Worm (Caenorhabditis elegans): ENCODE measurements around the gene F22B7.3.

- TF ChIP-seq C06A6.2 (GFP tag; conservative IDR thresholded peaks at IDR 0.05) (no peak), hsf-1 (GFP tag; IDR thresholded peaks at IDR 0.05) (no peak), F10E7.11 (tag; optimal IDR thresholded peaks at IDR 0.05) (no peak), F55B11.4 (tag; optimal IDR thresholded peaks at IDR 0.05; ENCODE audit: borderline replicate concordance, insufficient read depth) (no peak), ceh-79 (tag; optimal IDR thresholded peaks at IDR 0.05) (no peak), ceh-58 (GFP tag; IDR thresholded peaks at IDR 0.05) (no peak), egl-44 (GFP tag; IDR thresholded peaks at IDR 0.05) (no peak), C17E4.6 (GFP tag; IDR thresholded peaks at IDR 0.05) (no peak), lsl-1 (GFP tag; optimal IDR thresholded peaks at IDR 0.05) (no peak), pha-4 (tag; optimal IDR thresholded peaks at IDR 0.05) (no peak)
Measured at ce11 chrIII:8696680-8697079, 48.0 kb downstream of the F22B7.3 start.

All from whole organism, young adult.